Worm (Caenorhabditis elegans): Measurements from ENCODE around the gene nspe-7.

nspe-7 gene

ce11 chrII:12626887-12627286 is at the start of gene nspe-7:
TSS of gene nspe-7 (plus strand) at chrII:12627187.
- TF ChIP-seq gmeb-1 (tag; optimal IDR thresholded peaks at IDR 0.05) (no peak), peb-1 (tag; optimal IDR thresholded peaks at IDR 0.05) (no peak), ztf-4 (tag; optimal IDR thresholded peaks at IDR 0.05) (no peak), mab-5 (tag; optimal IDR thresholded peaks at IDR 0.05) (no peak), dmd-4 (tag; optimal IDR thresholded peaks at IDR 0.05) (no peak), sma-9 (GFP tag; optimal IDR thresholded peaks at IDR 0.05) (no peak), sma-9 (tag; optimal IDR thresholded peaks at IDR 0.05) (no peak)

DNA sequence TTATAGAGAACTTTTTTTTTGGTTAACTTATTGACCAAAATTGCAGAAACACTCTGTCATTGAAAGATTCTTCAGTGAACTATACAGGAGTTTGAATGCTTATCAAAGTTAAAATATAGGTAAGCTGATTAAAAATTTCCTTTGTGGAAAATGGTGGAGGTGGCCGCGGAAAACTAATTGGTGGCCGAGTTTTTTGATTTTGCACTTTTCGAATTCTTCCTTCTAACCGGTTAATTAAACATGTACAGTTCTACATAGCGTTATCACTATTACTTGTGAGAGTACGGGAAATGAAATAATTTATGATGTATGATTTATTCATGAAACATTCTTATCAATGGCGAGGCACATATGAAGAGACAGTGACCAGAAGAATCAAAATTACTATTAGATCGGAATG is 49.2 kb upstream of the nspe-7 start, which contains the start of gene clec-8:
Gene clec-8, minus strand, starts transcription at position 308 of the 400 bp plus-strand sequence.
- TF ChIP-seq ZK546.5 (tag; optimal IDR thresholded peaks at IDR 0.05) = no peak
- TF ChIP-seq fos-1 (tag; optimal IDR thresholded peaks at IDR 0.05) = peak; percentile 58
- TF ChIP-seq unc-55 (GFP tag; optimal IDR thresholded peaks at IDR 0.05) = no peak

DNA sequence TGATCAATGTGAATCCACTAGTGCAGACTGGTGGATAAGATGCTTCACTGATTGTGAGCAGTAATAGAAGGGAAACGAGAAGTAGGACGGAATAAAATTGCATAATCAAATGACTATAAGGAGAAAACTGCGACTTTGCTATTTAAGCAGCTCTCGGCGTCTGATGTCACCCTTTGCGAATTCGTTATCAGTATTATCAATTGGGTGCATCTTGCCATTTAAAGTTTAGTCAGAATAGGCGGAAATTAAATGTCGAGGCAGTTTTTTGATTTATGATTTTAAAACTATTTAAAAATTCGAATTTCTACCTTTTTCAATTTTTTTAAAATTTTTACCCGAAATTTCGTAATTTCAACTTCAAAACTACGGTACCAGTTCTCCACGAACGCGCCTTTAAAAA is 46.0 kb upstream of the nspe-7 start, which contains the start of gene clec-4:
Gene clec-4, minus strand, starts transcription at position 162 of the 400 bp plus-strand sequence.
- TF ChIP-seq nhr-23 (tag; optimal IDR thresholded peaks at IDR 0.05) = no peak
- TF ChIP-seq fos-1 (tag; optimal IDR thresholded peaks at IDR 0.05) = peak; percentile 69

- TF ChIP-seq ZK546.5 (tag; optimal IDR thresholded peaks at IDR 0.05) = no peak
- TF ChIP-seq snpc-4 (tag; optimal IDR thresholded peaks at IDR 0.05) = no peak
- TF ChIP-seq nhr-23 (tag; optimal IDR thresholded peaks at IDR 0.05) = no peak
- no peak for TF ChIP-seq aly-2 (tag; optimal IDR thresholded peaks at IDR 0.05)
- TF ChIP-seq nhr-25 (tag; optimal IDR thresholded peaks at IDR 0.05) = no peak
- no peak for TF ChIP-seq mbf-1 (tag; optimal IDR thresholded peaks at IDR 0.05)
- TF ChIP-seq C34F6.9 (tag; optimal IDR thresholded peaks at IDR 0.05) = peak; percentile 47
- TF ChIP-seq unc-55 (GFP tag; optimal IDR thresholded peaks at IDR 0.05) = peak; percentile 74
- no peak for TF ChIP-seq alr-1 (tag; optimal IDR thresholded peaks at IDR 0.05)
- TF ChIP-seq ama-1 (optimal IDR thresholded peaks at IDR 0.05) = no peak
- no peak for TF ChIP-seq unc-62 (GFP tag; optimal IDR thresholded peaks at IDR 0.05)
- no peak for TF ChIP-seq nhr-237 (tag; optimal IDR thresholded peaks at IDR 0.05)
- TF ChIP-seq nhr-10 (tag; optimal IDR thresholded peaks at IDR 0.05) = no peak
- TF ChIP-seq crh-2 (tag; optimal IDR thresholded peaks at IDR 0.05) = no peak
- no peak for TF ChIP-seq nhr-77 (tag; optimal IDR thresholded peaks at IDR 0.05)
- TF ChIP-seq ztf-4 (tag; optimal IDR thresholded peaks at IDR 0.05) = no peak
- no peak for TF ChIP-seq peb-1 (tag; optimal IDR thresholded peaks at IDR 0.05)
- no peak for TF ChIP-seq nhr-6 (tag; optimal IDR thresholded peaks at IDR 0.05)
- TF ChIP-seq dmd-4 (tag; optimal IDR thresholded peaks at IDR 0.05) = no peak
- no peak for TF ChIP-seq Y55F3AM.14 (GFP tag; optimal IDR thresholded peaks at IDR 0.05)
- TF ChIP-seq elt-1 (tag; optimal IDR thresholded peaks at IDR 0.05) = no peak
- no peak for TF ChIP-seq lin-39 (tag; optimal IDR thresholded peaks at IDR 0.05)
- no peak for TF ChIP-seq lin-11 (tag; optimal IDR thresholded peaks at IDR 0.05)
- TF ChIP-seq elt-3 (tag; optimal IDR thresholded peaks at IDR 0.05) = no peak
- TF ChIP-seq nhr-21 (tag; optimal IDR thresholded peaks at IDR 0.05) = no peak
- TF ChIP-seq lin-13 (GFP tag; optimal IDR thresholded peaks at IDR 0.05) = no peak
- no peak for TF ChIP-seq nhr-12 (tag; optimal IDR thresholded peaks at IDR 0.05)
- no peak for TF ChIP-seq nhr-11 (tag; optimal IDR thresholded peaks at IDR 0.05)
- no peak for TF ChIP-seq F13H6.1 (tag; optimal IDR thresholded peaks at IDR 0.05)
- peak; percentile 46 for TF ChIP-seq nhr-129 (tag; optimal IDR thresholded peaks at IDR 0.05)
- TF ChIP-seq sma-3 (GFP tag; optimal IDR thresholded peaks at IDR 0.05) = no peak
- peak; percentile 11 for TF ChIP-seq gmeb-1 (tag; optimal IDR thresholded peaks at IDR 0.05)
- no peak for TF ChIP-seq skn-1 (tag; optimal IDR thresholded peaks at IDR 0.05)
- peak; percentile 14 for TF ChIP-seq fos-1 (tag; optimal IDR thresholded peaks at IDR 0.05)
- TF ChIP-seq ceh-16 (tag; optimal IDR thresholded peaks at IDR 0.05) = no peak
Measured at ce11 chrII:12603667-12604621, 23.0 kb upstream of the nspe-7 start, which contains the start of the genes ceh-100 and lips-15. TSS of gene ceh-100 (minus strand) at chrII:12603680. TSS of gene lips-15 (plus strand) at chrII:12604386.
